Fruit fly (Drosophila melanogaster): ENCODE results near the gene Obp83b.

Gene Obp83b

DNA sequence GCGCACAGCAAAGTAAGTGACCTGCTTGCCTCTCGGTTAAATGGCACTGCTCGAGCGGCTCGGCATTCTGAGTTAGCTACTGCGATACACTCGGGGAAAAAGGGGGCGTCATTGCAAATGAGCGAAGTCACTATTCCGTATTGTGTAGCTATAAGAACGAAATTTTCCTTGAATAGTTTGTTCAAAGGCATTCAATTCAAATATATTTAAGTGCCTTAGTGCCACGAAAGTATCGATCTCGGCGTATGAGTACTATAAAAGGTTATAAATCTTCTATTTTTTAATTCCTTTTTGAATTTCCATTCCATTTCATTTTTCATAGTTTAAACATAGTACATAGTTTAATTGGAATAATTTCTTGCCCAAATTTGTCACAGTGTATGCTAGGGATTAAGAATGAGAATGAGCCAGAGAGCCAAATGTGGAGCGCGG is 21.6 kb upstream of the Obp83b start (continued):
- TF ChIP-seq wek (GFP tag; optimal IDR thresholded peaks at IDR 0.05) (no peak), wor (GFP tag; IDR thresholded peaks at IDR 0.05) (no peak), CG4820 (GFP tag; optimal IDR thresholded peaks at IDR 0.05) (peak; percentile 36), lov (optimal IDR thresholded peaks at IDR 0.05) (no peak), lov (GFP tag; IDR thresholded peaks at IDR 0.05) (no peak), CG15073 (GFP tag; optimal IDR thresholded peaks at IDR 0.05) (no peak), ato (GFP tag; IDR thresholded peaks at IDR 0.05; ENCODE audit: partially characterized antibody) (no peak), CG11093 (GFP tag; IDR thresholded peaks at IDR 0.05) (no peak), chinmo (GFP tag; IDR thresholded peaks at IDR 0.05; ENCODE audit: partially characterized antibody) (no peak), Trl (optimal IDR thresholded peaks at IDR 0.05) (no peak), Trl (GFP tag; optimal IDR thresholded peaks at IDR 0.05) (no peak), tll (GFP tag; optimal IDR thresholded peaks at IDR 0.05) (no peak), CG30431 (GFP tag; optimal IDR thresholded peaks at IDR 0.05) (peak; percentile 9), CG6813 (GFP tag; optimal IDR thresholded peaks at IDR 0.05) (no peak), CG9932 (GFP tag; IDR thresholded peaks at IDR 0.05) (no peak), da (GFP tag; optimal IDR thresholded peaks at IDR 0.05) (no peak), CG2678 (tag; optimal IDR thresholded peaks at IDR 0.05) (peak; percentile 76), ewg (GFP tag; optimal IDR thresholded peaks at IDR 0.05) (peak; percentile 42), dan (GFP tag; IDR thresholded peaks at IDR 0.05) (no peak), lab (GFP tag; optimal IDR thresholded peaks at IDR 0.05) (peak; percentile 33), z (GFP tag; IDR thresholded peaks at IDR 0.05) (no peak), CG2120 (GFP tag; optimal IDR thresholded peaks at IDR 0.05) (peak; percentile 64), CG34376 (GFP tag; optimal IDR thresholded peaks at IDR 0.05) (no peak), sob (GFP tag; IDR thresholded peaks at IDR 0.05) (no peak), Ada2b (GFP tag; IDR thresholded peaks at IDR 0.05) (peak; percentile 43; the same call in 1 of the 2 replicates), vnd (GFP tag; IDR thresholded peaks at IDR 0.05; ENCODE audit: partially characterized antibody) (no peak), inv (GFP tag; IDR thresholded peaks at IDR 0.05; ENCODE audit: partially characterized antibody) (no peak), HHEX (GFP tag; optimal IDR thresholded peaks at IDR 0.05) (peak; percentile 41), CG33557 (GFP tag; optimal IDR thresholded peaks at IDR 0.05) (no peak), CG10959 (GFP tag; IDR thresholded peaks at IDR 0.05) (no peak), Dip3 (GFP tag; optimal IDR thresholded peaks at IDR 0.05) (peak; percentile 35), gcm2 (GFP tag; optimal IDR thresholded peaks at IDR 0.05) (no peak), CG13894 (tag; optimal IDR thresholded peaks at IDR 0.05) (no peak), Dref (GFP tag; IDR thresholded peaks at IDR 0.05) (no peak), HLH4C (GFP tag; IDR thresholded peaks at IDR 0.05; ENCODE audit: partially characterized antibody) (no peak), CG9876 (GFP tag; optimal IDR thresholded peaks at IDR 0.05) (no peak), unc-4 (GFP tag; IDR thresholded peaks at IDR 0.05; ENCODE audit: partially characterized antibody) (no peak), psq (GFP tag; optimal IDR thresholded peaks at IDR 0.05) (no peak), Sox102F (GFP tag; optimal IDR thresholded peaks at IDR 0.05) (peak; percentile 66), Gsc (GFP tag; IDR thresholded peaks at IDR 0.05) (no peak), CG10543 (GFP tag; optimal IDR thresholded peaks at IDR 0.05) (no peak), CG1792 (GFP tag; optimal IDR thresholded peaks at IDR 0.05) (no peak), dpn (GFP tag; optimal IDR thresholded peaks at IDR 0.05) (peak; percentile 34 to 53), Dek (tag; optimal IDR thresholded peaks at IDR 0.05) (no peak), CG13775 (GFP tag; optimal IDR thresholded peaks at IDR 0.05) (peak; percentile 20), Antp (GFP tag; optimal IDR thresholded peaks at IDR 0.05) (no peak), gce (GFP tag; IDR thresholded peaks at IDR 0.05) (no peak), Six4 (GFP tag; optimal IDR thresholded peaks at IDR 0.05) (no peak), onecut (GFP tag; IDR thresholded peaks at IDR 0.05) (no peak), ind (GFP tag; optimal IDR thresholded peaks at IDR 0.05) (peak; percentile 54), ATbp (GFP tag; optimal IDR thresholded peaks at IDR 0.05) (peak; percentile 19), CG9727 (GFP tag; optimal IDR thresholded peaks at IDR 0.05) (peak; percentile 62)

All from whole organism, embryonic.